Worm (Caenorhabditis elegans) whole organism, L4 larva: ENCODE measurements around the gene C17C3.3.
A peak's percentile ranks its signal among the peaks of the same experiment; 100 is the strongest.

Source experiments
- F37D6.2 ChIP-seq: sonication (generic microtip); optimal IDR thresholded peaks from 2 replicates; lab custom pipeline; 2016; ENCODE audit warnings: mild to moderate bottlenecking, missing genetic modification characterization, missing compliant biosample characterization
- F44E2.7 ChIP-seq: fragments of 200-800 bp; sonication (Bioruptor generic); IDR thresholded peaks from 2 replicates; pipeline ENCODE4 v2.1.2; 2022; ENCODE audit warnings: missing genetic modification characterization, missing compliant biosample characterization
- T26A8.4 ChIP-seq: fragments of 200-800 bp; sonication (Bioruptor generic); IDR thresholded peaks from 2 replicates; pipeline ENCODE4 v1.3.6; 2022; ENCODE audit warnings: missing genetic modification characterization, missing compliant biosample characterization
- Y5F2A.4 ChIP-seq: fragments of 200-800 bp; sonication (Bioruptor generic); optimal IDR thresholded peaks from 2 replicates; lab custom pipeline; 2018; ENCODE audit warnings: mild to moderate bottlenecking, missing genetic modification characterization, missing compliant biosample characterization
- aha-1 ChIP-seq: fragments of 150-350 bp; peaks from one replicate; lab custom pipeline; 2014; ENCODE audit warnings: missing biosample characterization, missing genetic modification characterization
- aly-2 ChIP-seq: sonication (generic microtip); optimal IDR thresholded peaks from 2 replicates; lab custom pipeline; 2018; ENCODE audit warnings: missing biosample characterization, missing genetic modification characterization
- ama-1 ChIP-seq: fragments of 150-350 bp; optimal IDR thresholded peaks from 2 replicates; lab custom pipeline; 2014; ENCODE audit warnings: inconsistent platforms, mixed read lengths
- arid-1 ChIP-seq: fragments of 200-800 bp; sonication (Bioruptor generic); conservative IDR thresholded peaks from 2 replicates; pipeline ENCODE4 v1.3.6; 2022; ENCODE audit warnings: missing genetic modification reagents, missing genetic modification characterization, missing compliant biosample characterization
- ceh-20 ChIP-seq: fragments of 200-800 bp; sonication (Bioruptor generic); IDR thresholded peaks from 2 replicates; pipeline ENCODE4 v1.3.6; 2022; ENCODE audit warnings: missing genetic modification reagents, missing genetic modification characterization, missing compliant biosample characterization
- ceh-28 ChIP-seq: fragments of 150-350 bp; optimal IDR thresholded peaks from 2 replicates; lab custom pipeline; 2014; ENCODE audit warnings: missing biosample characterization, missing genetic modification reagents, missing genetic modification characterization
- ceh-44 ChIP-seq: fragments of 200-800 bp; sonication (Bioruptor generic); IDR thresholded peaks from 2 replicates; pipeline ENCODE4 v1.3.6; 2022; ENCODE audit warnings: missing genetic modification reagents, missing genetic modification characterization, missing compliant biosample characterization
- cey-2 ChIP-seq: sonication (generic microtip); optimal IDR thresholded peaks from 3 replicates; lab custom pipeline; 2017; ENCODE audit warnings: missing genetic modification characterization, mild to moderate bottlenecking, missing compliant biosample characterization, antibody characterized with exemption, borderline replicate concordance; ENCODE audit not compliant: insufficient read depth
- ctbp-1 ChIP-seq: fragments of 200-800 bp; sonication (Bioruptor generic); IDR thresholded peaks from 2 replicates; pipeline ENCODE4 v1.3.6; 2022; ENCODE audit warnings: missing genetic modification reagents, missing genetic modification characterization, missing compliant biosample characterization
- daf-19 ChIP-seq: fragments of 200-800 bp; sonication (Bioruptor generic); conservative IDR thresholded peaks from 2 replicates; pipeline ENCODE4 v1.3.6; 2022; ENCODE audit warnings: missing genetic modification characterization, missing compliant biosample characterization
- daf-8 ChIP-seq: fragments of 200-800 bp; sonication (Bioruptor generic); IDR thresholded peaks from 2 replicates; pipeline ENCODE4 v1.3.6; 2022; ENCODE audit warnings: missing genetic modification characterization, missing compliant biosample characterization
- dmd-8 ChIP-seq: fragments of 200-800 bp; sonication (Bioruptor generic); IDR thresholded peaks from 2 replicates; pipeline ENCODE4 v1.3.6; 2022; ENCODE audit warnings: missing genetic modification characterization, missing compliant biosample characterization
- dmd-9 ChIP-seq: fragments of 200-800 bp; sonication (Bioruptor generic); IDR thresholded peaks from 2 replicates; pipeline ENCODE4 v1.3.6; 2022; ENCODE audit warnings: missing genetic modification reagents, missing genetic modification characterization, missing compliant biosample characterization
- dpl-1 ChIP-seq: fragments of 150-350 bp; optimal IDR thresholded peaks from 2 replicates; lab custom pipeline; 2014; ENCODE audit warnings: missing biosample characterization, missing genetic modification reagents, missing genetic modification characterization
- egl-27 ChIP-seq: sonication (generic microtip); optimal IDR thresholded peaks from 3 replicates; lab custom pipeline; 2017; ENCODE audit warnings: missing biosample characterization, missing genetic modification reagents, missing genetic modification characterization
- egl-43 ChIP-seq: fragments of 200-800 bp; sonication (Bioruptor generic); IDR thresholded peaks from 2 replicates; pipeline ENCODE4 v1.3.6; 2022; ENCODE audit warnings: missing genetic modification reagents, missing genetic modification characterization, missing compliant biosample characterization
- hif-1 ChIP-seq, 2 experiments: sonication (generic microtip); optimal IDR thresholded peaks; 2 replicates each; lab custom pipeline; 2016 to 2017; ENCODE audit warnings: missing compliant biosample characterization in 2 of 2, missing genetic modification characterization in 2 of 2, missing genetic modification reagents in 2 of 2, missing genotype in 2 of 2, mild to moderate bottlenecking in 1 of 2
- hlh-11 ChIP-seq: fragments of 200-800 bp; sonication (Bioruptor generic); optimal IDR thresholded peaks from 2 replicates; lab custom pipeline; 2018; ENCODE audit warnings: mild to moderate bottlenecking, missing genetic modification characterization, missing compliant biosample characterization
- jun-1 ChIP-seq: fragments of 150-350 bp; optimal IDR thresholded peaks from 2 replicates; lab custom pipeline; 2014; ENCODE audit warnings: missing biosample characterization, missing genetic modification reagents, missing genetic modification characterization
- lin-13 ChIP-seq: fragments of 150-350 bp; optimal IDR thresholded peaks from 2 replicates; lab custom pipeline; 2014; ENCODE audit warnings: missing biosample characterization, missing genetic modification reagents, missing genetic modification characterization
- lin-15B ChIP-seq: fragments of 150-350 bp; sonication (generic microtip); optimal IDR thresholded peaks from 3 replicates; lab custom pipeline; 2014; ENCODE audit warnings: missing biosample characterization, missing genetic modification characterization
- lir-3 ChIP-seq: sonication (generic microtip); optimal IDR thresholded peaks from 2 replicates; lab custom pipeline; 2016; ENCODE audit warnings: mild to moderate bottlenecking, missing genetic modification characterization, missing compliant biosample characterization
- lsy-2 ChIP-seq, 2 experiments: fragments of 150-350 bp in 1 of 2; sonication (generic microtip) in 1 of 2; optimal IDR thresholded peaks; 2 replicates each; lab custom pipeline; 2014 to 2017; ENCODE audit warnings: missing biosample characterization in 2 of 2, missing genetic modification characterization in 2 of 2
- mep-1 ChIP-seq: fragments of 150-350 bp; sonication (generic microtip); optimal IDR thresholded peaks from 3 replicates; lab custom pipeline; 2014; ENCODE audit warnings: missing biosample characterization, missing genetic modification characterization
- mes-2 ChIP-seq: sonication (generic microtip); optimal IDR thresholded peaks from 2 replicates; lab custom pipeline; 2016; ENCODE audit warnings: missing genotype, mild to moderate bottlenecking, missing genetic modification characterization, missing compliant biosample characterization; ENCODE audit not compliant: poor library complexity, severe bottlenecking
- nhr-102 ChIP-seq: sonication (generic microtip); optimal IDR thresholded peaks from 2 replicates; lab custom pipeline; 2016; ENCODE audit warnings: mild to moderate bottlenecking, missing genetic modification characterization, moderate library complexity, missing compliant biosample characterization
- nhr-11 ChIP-seq: fragments of 150-350 bp; optimal IDR thresholded peaks from 2 replicates; lab custom pipeline; 2014; ENCODE audit warnings: missing biosample characterization, missing genetic modification characterization
- nhr-25 ChIP-seq: sonication (generic microtip); optimal IDR thresholded peaks from 2 replicates; lab custom pipeline; 2017; ENCODE audit warnings: missing genetic modification characterization, mild to moderate bottlenecking, missing compliant biosample characterization, antibody characterized with exemption, moderate library complexity, borderline replicate concordance; ENCODE audit not compliant: insufficient read depth
- nhr-28 ChIP-seq: fragments of 150-350 bp; optimal IDR thresholded peaks from 2 replicates; lab custom pipeline; 2014; ENCODE audit warnings: missing biosample characterization, missing genetic modification characterization
- nhr-42 ChIP-seq: fragments of 200-800 bp; sonication (Bioruptor generic); IDR thresholded peaks from 2 replicates; pipeline ENCODE4 v1.3.6; 2022; ENCODE audit warnings: missing genetic modification characterization, missing compliant biosample characterization
- nhr-48 ChIP-seq: sonication (generic microtip); optimal IDR thresholded peaks from 2 replicates; lab custom pipeline; 2016; ENCODE audit warnings: mild to moderate bottlenecking, missing genetic modification characterization, missing compliant biosample characterization
- nhr-6 ChIP-seq: fragments of 150-350 bp; optimal IDR thresholded peaks from 2 replicates; lab custom pipeline; 2014; ENCODE audit warnings: missing biosample characterization, missing genetic modification characterization
- sdz-12 ChIP-seq: fragments of 200-800 bp; sonication (Bioruptor generic); optimal IDR thresholded peaks from 2 replicates; lab custom pipeline; 2018; ENCODE audit warnings: mild to moderate bottlenecking, missing genetic modification characterization, missing compliant biosample characterization
- snpc-1.2 ChIP-seq: fragments of 200-800 bp; sonication (Bioruptor generic); IDR thresholded peaks from 2 replicates; pipeline ENCODE4 v1.3.6; 2022; ENCODE audit warnings: missing genetic modification reagents, missing genetic modification characterization, missing compliant biosample characterization
- spr-1 ChIP-seq: sonication (generic microtip); optimal IDR thresholded peaks from 2 replicates; lab custom pipeline; 2016; ENCODE audit warnings: mild to moderate bottlenecking, missing genetic modification characterization, missing compliant biosample characterization
- unc-130 ChIP-seq: sonication (generic microtip); optimal IDR thresholded peaks from 2 replicates; lab custom pipeline; 2016; ENCODE audit warnings: missing genetic modification reagents, missing genetic modification characterization, missing compliant biosample characterization
- unc-39 ChIP-seq: sonication (generic microtip); optimal IDR thresholded peaks from 2 replicates; lab custom pipeline; 2017; ENCODE audit warnings: missing biosample characterization, missing genetic modification characterization
- vab-7 ChIP-seq: fragments of 200-800 bp; sonication (Bioruptor generic); IDR thresholded peaks from 2 replicates; pipeline ENCODE4 v1.3.6; 2022; ENCODE audit warnings: missing genetic modification reagents, missing genetic modification characterization, missing compliant biosample characterization
- zip-11 ChIP-seq: fragments of 200-800 bp; sonication (Bioruptor generic); IDR thresholded peaks from 2 replicates; pipeline ENCODE4 v1.3.6; 2022; ENCODE audit warnings: missing genetic modification characterization, missing compliant biosample characterization
- ztf-11 ChIP-seq: fragments of 150-350 bp; optimal IDR thresholded peaks from 2 replicates; lab custom pipeline; 2014; ENCODE audit warnings: missing biosample characterization, missing genetic modification characterization
- ztf-7 ChIP-seq: fragments of 150-350 bp; optimal IDR thresholded peaks from 2 replicates; lab custom pipeline; 2014; ENCODE audit warnings: missing biosample characterization, missing genetic modification characterization

The C17C3.3 gene

ce11 chrII:5594210-5594764, 32.8 kb downstream of the C17C3.3 start, which contains the start of gene ttc-4 (continued):
- TF ChIP-seq nhr-11 (tag; lab: Kevin White, UChicago): no peak
- TF ChIP-seq dpl-1 (GFP tag; lab: Kevin White, UChicago): peak; percentile 39
- peak in 1 of 2 experiments; percentile 82 for TF ChIP-seq hif-1 (tag; optimal IDR thresholded peaks at IDR 0.05; lab: Kevin White, UChicago)
- peak; percentile 31 for TF ChIP-seq lin-13
- TF ChIP-seq dmd-8 (GFP tag; lab: Robert Waterston, UW): no peak
- no peak for TF ChIP-seq ztf-7 (tag; lab: Kevin White, UChicago)
- TF ChIP-seq Y5F2A.4: no peak
- no peak for TF ChIP-seq egl-43 (GFP tag; lab: Robert Waterston, UW)
- no peak for TF ChIP-seq jun-1 (tag; lab: Kevin White, UChicago)
- TF ChIP-seq F37D6.2: no peak
- TF ChIP-seq egl-27 (tag; lab: Kevin White, UChicago): no peak
- TF ChIP-seq cey-2 (tag; lab: Kevin White, UChicago): no peak
- no peak for TF ChIP-seq nhr-102 (tag; lab: Kevin White, UChicago)
- no peak for TF ChIP-seq lir-3
- TF ChIP-seq nhr-6: no peak
- TF ChIP-seq vab-7: no peak
- TF ChIP-seq ceh-28 (tag; lab: Kevin White, UChicago): no peak
- no peak for TF ChIP-seq nhr-42 (GFP tag; lab: Robert Waterston, UW)
- no peak for TF ChIP-seq nhr-25 (tag; lab: Kevin White, UChicago)

ce11 chrII:5596247-5596646, 34.7 kb downstream of the C17C3.3 start, which contains the start of gene C17G10.1:
TSS of gene C17G10.1 (plus strand) at chrII:5596547.
- TF ChIP-seq hif-1 (tag; optimal IDR thresholded peaks at IDR 0.05; lab: Kevin White, UChicago) (no peak), ceh-28 (tag; lab: Kevin White, UChicago) (no peak), hlh-11 (tag; lab: Kevin White, UChicago) (no peak), Y5F2A.4 (no peak), mep-1 (tag; lab: Kevin White, UChicago) (no peak), F44E2.7 (GFP tag; lab: Robert Waterston, UW) (no peak)

ce11 chrII:5599326-5600044, 37.9 kb downstream of the C17C3.3 start, which contains the start of gene C17G10.10:
TSS of gene C17G10.10 (minus strand) at chrII:5599376.
- TF ChIP-seq lin-15B (tag; lab: Kevin White, UChicago) (no peak), nhr-28 (tag; lab: Kevin White, UChicago) (peak; percentile 72), dpl-1 (GFP tag; lab: Kevin White, UChicago) (peak; percentile 36), lsy-2 (tag; optimal IDR thresholded peaks at IDR 0.05; lab: Kevin White, UChicago) (peak in 1 of 2 experiments; percentile 65), ceh-44 (GFP tag; lab: Robert Waterston, UW) (0 out of 2 replicates have a peak, but pooled peaks have one; percentile 29), sdz-12 (GFP tag; lab: Kevin White, UChicago) (no peak), daf-19 (GFP tag; lab: Robert Waterston, UW) (no peak; the same call in 1 of the 2 replicates), lin-13 (peak; percentile 39), ama-1 (lab: Kevin White, UChicago) (peak; percentile 97), ztf-11 (tag; lab: Kevin White, UChicago) (no peak), ctbp-1 (GFP tag; lab: Robert Waterston, UW) (no peak), nhr-102 (tag; lab: Kevin White, UChicago) (peak; percentile 68), nhr-48 (tag; lab: Kevin White, UChicago) (peak; percentile 66), hlh-11 (tag; lab: Kevin White, UChicago) (peak; percentile 76), snpc-1.2 (GFP tag; lab: Robert Waterston, UW) (peak; percentile 75), mes-2 (peak; percentile 86), T26A8.4 (GFP tag; lab: Robert Waterston, UW) (peak; percentile 88; the same call in 1 of the 2 replicates), aha-1 (tag; lab: Kevin White, UChicago) (peak; percentile 88), dmd-9 (GFP tag; lab: Robert Waterston, UW) (0 out of 2 replicates have a peak, but pooled peaks have one; percentile 18), ceh-20 (GFP tag; lab: Robert Waterston, UW) (peak; percentile 39; the same call in 1 of the 2 replicates), unc-130 (GFP tag; lab: Kevin White, UChicago) (peak; percentile 39), daf-8 (GFP tag; lab: Robert Waterston, UW) (no peak), spr-1 (tag; lab: Kevin White, UChicago) (peak; percentile 76), nhr-42 (GFP tag; lab: Robert Waterston, UW) (peak; percentile 74), arid-1 (0 out of 2 replicates have a peak, but pooled peaks have one; percentile 44), ztf-7 (tag; lab: Kevin White, UChicago) (peak; percentile 68), unc-39 (tag; lab: Kevin White, UChicago) (no peak), aly-2 (no peak), zip-11 (GFP tag; lab: Robert Waterston, UW) (no peak)
